Fruit fly (Drosophila melanogaster): ENCODE data around the gene Npc2d.

Gene Npc2d

DNA sequence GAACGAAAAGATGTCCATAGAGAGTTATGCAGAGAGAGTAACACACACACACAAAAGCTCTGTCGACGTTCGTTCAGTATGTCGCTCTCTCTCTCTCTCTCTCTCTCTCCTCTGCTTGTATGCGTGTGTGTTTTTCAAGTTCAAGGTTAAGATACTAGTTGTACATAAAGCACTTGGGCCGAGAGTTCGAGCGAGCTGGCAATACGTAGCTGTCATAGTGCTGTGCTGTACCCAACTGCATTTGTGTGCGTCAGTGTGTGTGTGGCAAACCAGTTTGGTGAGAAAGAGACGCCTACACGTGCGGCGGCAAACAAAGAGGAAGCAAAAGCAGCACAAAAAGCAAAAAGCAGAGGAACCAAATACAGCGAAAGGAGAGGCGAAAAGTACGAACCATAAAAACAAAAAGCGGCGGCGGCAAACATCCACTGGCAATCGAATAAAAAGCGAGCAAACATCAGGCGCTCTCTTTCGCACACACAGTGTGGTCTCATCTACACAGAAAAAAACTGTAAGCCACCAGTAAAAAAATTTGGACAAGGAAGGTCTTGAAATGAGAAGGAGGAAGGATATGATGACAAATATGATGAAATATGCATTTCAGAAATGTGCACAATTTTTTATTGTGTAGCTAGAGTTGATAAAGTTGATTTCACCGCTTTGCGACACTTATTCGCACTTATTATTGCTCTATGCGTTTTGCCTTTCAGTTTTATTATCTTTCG lies 31.5 kb upstream of the Npc2d start (continued):
- peak; percentile 65 for TF ChIP-seq tin (GFP tag; optimal IDR thresholded peaks at IDR 0.05)

DNA sequence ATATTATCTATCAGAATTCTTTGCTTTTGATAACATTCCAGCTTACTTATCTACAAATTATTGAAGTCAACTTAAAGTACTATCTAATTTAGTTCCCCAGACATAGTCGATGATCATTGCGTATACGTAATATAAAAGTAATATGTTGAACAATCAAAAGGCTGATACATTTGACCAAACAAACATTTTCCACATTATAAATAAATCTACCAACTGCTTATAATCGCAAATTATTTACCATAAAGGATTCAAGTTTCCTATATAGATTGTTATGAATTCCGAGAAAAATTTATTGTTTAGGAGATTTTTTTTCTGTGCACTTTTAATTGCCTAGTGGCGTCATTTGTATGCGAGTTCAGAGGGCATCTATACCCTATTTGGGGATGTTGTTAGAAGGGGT lies 30.8 kb upstream of the Npc2d start:
- TF ChIP-seq Ets97D (GFP tag; optimal IDR thresholded peaks at IDR 0.05) = no peak
- peak; percentile 31 for TF ChIP-seq gem (tag; optimal IDR thresholded peaks at IDR 0.05)
- TF ChIP-seq insv (GFP tag; optimal IDR thresholded peaks at IDR 0.05) = no peak
- peak in 1 of 2 experiments; percentile 28 for TF ChIP-seq eve (GFP tag; optimal IDR thresholded peaks at IDR 0.05)
- TF ChIP-seq CG15073 (GFP tag; optimal IDR thresholded peaks at IDR 0.05) = no peak
- peak; percentile 49; the same call in 2 of the 3 replicates for TF ChIP-seq CG17361 (GFP tag; IDR thresholded peaks at IDR 0.05)
- TF ChIP-seq Sox102F (GFP tag; optimal IDR thresholded peaks at IDR 0.05) = peak; percentile 40
- peak; percentile 73 for TF ChIP-seq sd (tag; optimal IDR thresholded peaks at IDR 0.05)
- TF ChIP-seq CG10431 (GFP tag; optimal IDR thresholded peaks at IDR 0.05) = no peak
- peak; percentile 11 for TF ChIP-seq Sox100B (GFP tag; optimal IDR thresholded peaks at IDR 0.05)
- no peak for TF ChIP-seq CG17829 (tag; optimal IDR thresholded peaks at IDR 0.05)
- peak; percentile 35 for TF ChIP-seq dmrt99B (tag; optimal IDR thresholded peaks at IDR 0.05)
- peak; percentile 28 for TF ChIP-seq CG9437 (GFP tag; optimal IDR thresholded peaks at IDR 0.05)
- TF ChIP-seq fd96Cb (tag; optimal IDR thresholded peaks at IDR 0.05) = no peak
- TF ChIP-seq Sry-β (GFP tag; optimal IDR thresholded peaks at IDR 0.05) = no peak
- TF ChIP-seq CG18262 (tag; optimal IDR thresholded peaks at IDR 0.05) = peak; percentile 12
- no peak for TF ChIP-seq Xrp1 (GFP tag; IDR thresholded peaks at IDR 0.05)
- TF ChIP-seq phol (tag; optimal IDR thresholded peaks at IDR 0.05) = peak; percentile 11
- no peak for TF ChIP-seq CG10267 (tag; optimal IDR thresholded peaks at IDR 0.05)
- TF ChIP-seq CG2116 (GFP tag; optimal IDR thresholded peaks at IDR 0.05) = no peak
- no peak for TF ChIP-seq gce (GFP tag; IDR thresholded peaks at IDR 0.05)
- no peak for TF ChIP-seq Aef1 (GFP tag; IDR thresholded peaks at IDR 0.05)
- no peak for TF ChIP-seq schlank (tag; optimal IDR thresholded peaks at IDR 0.05)
- TF ChIP-seq CG5953 (GFP tag; IDR thresholded peaks at IDR 0.05) = peak; percentile 27; the same call in 1 of the 2 replicates
- TF ChIP-seq CG15696 (tag; optimal IDR thresholded peaks at IDR 0.05) = no peak
- no peak for TF ChIP-seq psq (GFP tag; optimal IDR thresholded peaks at IDR 0.05)
- no peak for TF ChIP-seq CG14860 (GFP tag; IDR thresholded peaks at IDR 0.05; ENCODE audit: partially characterized antibody)
- peak; percentile 22 for TF ChIP-seq CG11504 (tag; optimal IDR thresholded peaks at IDR 0.05)
- peak; percentile 73 for TF ChIP-seq sens (GFP tag)

- TF ChIP-seq Pdp1 (GFP tag; optimal IDR thresholded peaks at IDR 0.05) (peak in 1 of 2 experiments; percentile 49), CG7963 (GFP tag; IDR thresholded peaks at IDR 0.05; ENCODE audit: partially characterized antibody) (no peak), HmgZ (tag; optimal IDR thresholded peaks at IDR 0.05) (no peak), CG12942 (GFP tag; optimal IDR thresholded peaks at IDR 0.05) (no peak), CG10654 (GFP tag; optimal IDR thresholded peaks at IDR 0.05) (no peak), Dad (GFP tag; optimal IDR thresholded peaks at IDR 0.05) (no peak), fd64A (GFP tag; optimal IDR thresholded peaks at IDR 0.05) (no peak), CG9437 (GFP tag; optimal IDR thresholded peaks at IDR 0.05) (peak; percentile 52), knrl (GFP tag; IDR thresholded peaks at IDR 0.05; ENCODE audit: partially characterized antibody) (no peak), ci (GFP tag; IDR thresholded peaks at IDR 0.05) (peak; percentile 50; the same call in 1 of the 3 replicates), CG8765 (GFP tag; IDR thresholded peaks at IDR 0.05) (no peak), CG1529 (GFP tag; optimal IDR thresholded peaks at IDR 0.05) (no peak), sr (GFP tag; IDR thresholded peaks at IDR 0.05) (peak; percentile 76; the same call in 2 of the 3 replicates)
Measured at dm6 chr3R:10086222-10086621, 30.3 kb upstream of the Npc2d start.
